Worm (Caenorhabditis elegans) whole organism, young adult: Measurements from ENCODE around the gene cyp-34A1.
"Not testable (repeated sequence)": the region's sequence is repeated elsewhere in the genome, so short reads cannot be mapped to it uniquely, and the experiment has no call there.

ENCODE experiments used
- Y67H2A.10 ChIP-seq: fragments of 200-800 bp; sonication (Bioruptor generic); conservative IDR thresholded peaks from 2 replicates; pipeline ENCODE4 v1.3.6; 2022; ENCODE audit warnings: missing genetic modification reagents, missing genetic modification characterization, missing compliant biosample characterization
- cebp-1 ChIP-seq, 2 experiments: fragments of 200-800 bp in 1 of 2; sonication (Bioruptor generic) in 1 of 2; sonication (generic microtip) in 1 of 2; IDR thresholded peaks in 1 of 2; optimal IDR thresholded peaks in 1 of 2; 2 replicates each; pipeline versions ENCODE4 v1.3.6 to Lab custom; 2017 to 2022; ENCODE audit warnings: missing compliant biosample characterization in 2 of 2, missing genetic modification characterization in 2 of 2, mild to moderate bottlenecking in 1 of 2, missing genetic modification reagents in 1 of 2, moderate library complexity in 1 of 2
- ceh-79 ChIP-seq: sonication (generic microtip); optimal IDR thresholded peaks from 2 replicates; lab custom pipeline; 2017; ENCODE audit warnings: mild to moderate bottlenecking, missing genetic modification characterization, missing compliant biosample characterization
- dpff-1 ChIP-seq: sonication (generic microtip); optimal IDR thresholded peaks from 2 replicates; lab custom pipeline; 2017; ENCODE audit warnings: mild to moderate bottlenecking, missing genetic modification characterization, missing compliant biosample characterization
- dpl-1 ChIP-seq: fragments of 150-350 bp; optimal IDR thresholded peaks from 2 replicates; lab custom pipeline; 2014; ENCODE audit warnings: missing biosample characterization, missing genetic modification reagents, missing genetic modification characterization
- mel-28 ChIP-seq: sonication (generic microtip); optimal IDR thresholded peaks from 2 replicates; lab custom pipeline; 2016; ENCODE audit warnings: borderline replicate concordance, mild to moderate bottlenecking, missing genetic modification characterization, missing compliant biosample characterization
- nhr-90 ChIP-seq: sonication (generic microtip); optimal IDR thresholded peaks from 2 replicates; lab custom pipeline; 2016; ENCODE audit warnings: missing genotype, mild to moderate bottlenecking, missing genetic modification characterization, missing compliant biosample characterization

ce11 chrV:15256669-15257068 is 31.1 kb downstream of the cyp-34A1 start, which contains the start of gene srsx-39:
- TF ChIP-seq nhr-90; dpff-1; cebp-1 (GFP tag; IDR thresholded peaks at IDR 0.05; lab: Robert Waterston, UW); cebp-1 (tag; optimal IDR thresholded peaks at IDR 0.05; lab: Kevin White, UChicago); Y67H2A.10; dpl-1; ceh-79 (tag; lab: Kevin White, UChicago); mel-28 (tag; lab: Kevin White, UChicago): not testable (repeated sequence)
